Fruit fly (Drosophila melanogaster): ENCODE data around the gene CG17746.

Gene CG17746

DNA sequence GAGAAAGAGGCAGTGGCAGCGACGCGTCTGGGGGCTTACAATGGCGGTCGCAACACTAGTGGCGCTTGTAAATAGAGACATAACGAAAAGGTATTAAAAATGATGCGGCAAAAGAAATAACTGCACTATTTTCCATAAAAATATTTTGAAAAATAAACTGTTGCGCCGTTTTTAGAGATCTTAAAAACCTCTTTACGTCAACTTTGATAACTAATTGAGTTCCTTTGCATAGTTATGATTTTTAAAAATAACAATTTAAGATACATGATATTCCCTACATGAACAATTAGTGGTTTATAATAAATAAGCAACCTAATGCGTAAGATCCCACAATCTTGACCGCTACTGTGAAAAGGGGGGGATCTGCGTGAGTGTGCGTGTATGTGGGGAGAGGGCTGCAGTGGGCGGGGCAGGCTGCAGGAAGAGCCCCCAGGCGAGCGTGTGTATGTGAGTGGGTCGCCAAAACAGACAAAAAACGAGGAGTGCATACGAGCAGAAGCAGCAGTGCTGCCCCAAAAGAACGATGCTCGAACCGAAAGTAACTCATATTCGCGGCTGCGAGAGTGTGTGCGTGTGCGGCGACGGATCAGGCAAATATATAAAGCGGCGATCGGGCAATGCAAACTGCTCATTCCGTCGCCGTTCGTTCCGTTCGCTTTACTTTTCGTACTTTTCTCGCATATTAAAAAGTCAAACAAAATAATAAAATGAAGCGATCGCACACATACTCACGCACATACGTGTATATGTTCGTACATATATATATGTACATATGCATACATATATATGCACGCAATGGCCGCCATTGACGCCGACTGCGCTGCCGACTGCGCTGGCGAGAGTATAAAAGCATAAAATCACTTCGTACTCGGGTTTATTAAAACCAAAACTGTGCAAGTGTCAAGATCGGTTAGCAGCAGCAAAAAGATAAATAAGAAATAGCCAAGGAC lies 9.6 kb upstream of the CG17746 start (continued):
- no peak for TF ChIP-seq Optix (GFP tag; IDR thresholded peaks at IDR 0.05)
- no peak for TF ChIP-seq TFAM (GFP tag; optimal IDR thresholded peaks at IDR 0.05)
- TF ChIP-seq NC2α (GFP tag; optimal IDR thresholded peaks at IDR 0.05) = peak; percentile 2
- TF ChIP-seq Nf-YB (GFP tag; optimal IDR thresholded peaks at IDR 0.05) = peak; percentile 5
- TF ChIP-seq Lim3 (GFP tag; IDR thresholded peaks at IDR 0.05) = no peak
- TF ChIP-seq Deaf1 (tag; optimal IDR thresholded peaks at IDR 0.05) = no peak
- TF ChIP-seq CG3847 (GFP tag; IDR thresholded peaks at IDR 0.05) = no peak
- TF ChIP-seq Stat92E (GFP tag; optimal IDR thresholded peaks at IDR 0.05) = no peak
- no peak for TF ChIP-seq CG10654 (GFP tag; optimal IDR thresholded peaks at IDR 0.05)
- TF ChIP-seq CG2678 (tag; optimal IDR thresholded peaks at IDR 0.05) = peak; percentile 50
- 0 out of 2 replicates have a peak, but pooled peaks have one; percentile 22 for TF ChIP-seq CG1024 (GFP tag; IDR thresholded peaks at IDR 0.05)
- no peak for TF ChIP-seq CG13287 (GFP tag; IDR thresholded peaks at IDR 0.05; ENCODE audit: partially characterized antibody)
- no peak for TF ChIP-seq hth (optimal IDR thresholded peaks at IDR 0.05)
- no peak for TF ChIP-seq Gug (GFP tag; IDR thresholded peaks at IDR 0.05)
- peak; percentile 56 for TF ChIP-seq phol (tag; optimal IDR thresholded peaks at IDR 0.05)
- no peak for TF ChIP-seq cwo (GFP tag; optimal IDR thresholded peaks at IDR 0.05)
- peak; percentile 65 for TF ChIP-seq CG13424 (tag; optimal IDR thresholded peaks at IDR 0.05)
- no peak for TF ChIP-seq Dfd (GFP tag; optimal IDR thresholded peaks at IDR 0.05)
- TF ChIP-seq pfk (GFP tag; optimal IDR thresholded peaks at IDR 0.05) = no peak
- TF ChIP-seq CG10321 (GFP tag; IDR thresholded peaks at IDR 0.05) = no peak
- no peak for TF ChIP-seq CG31224 (GFP tag; IDR thresholded peaks at IDR 0.05)
- TF ChIP-seq h (optimal IDR thresholded peaks at IDR 0.05) = no peak
- TF ChIP-seq bbx (GFP tag; IDR thresholded peaks at IDR 0.05; ENCODE audit: partially characterized antibody) = no peak
- TF ChIP-seq CG12219 (GFP tag; optimal IDR thresholded peaks at IDR 0.05) = peak; percentile 38
- no peak for TF ChIP-seq slp2 (GFP tag; optimal IDR thresholded peaks at IDR 0.05)
- TF ChIP-seq CG15269 (tag; optimal IDR thresholded peaks at IDR 0.05) = peak; percentile 55
- no peak for TF ChIP-seq CG2199 (GFP tag; IDR thresholded peaks at IDR 0.05)
- no peak for TF ChIP-seq CG6683 (GFP tag; optimal IDR thresholded peaks at IDR 0.05)
- peak; percentile 33 for TF ChIP-seq CG16815 (GFP tag; optimal IDR thresholded peaks at IDR 0.05)
- TF ChIP-seq CG13296 (GFP tag; optimal IDR thresholded peaks at IDR 0.05) = no peak
- no peak for TF ChIP-seq ham (GFP tag; IDR thresholded peaks at IDR 0.05)
- no peak for TF ChIP-seq CG10274 (GFP tag; optimal IDR thresholded peaks at IDR 0.05)
- no peak for TF ChIP-seq vvl (GFP tag; IDR thresholded peaks at IDR 0.05)
- peak; percentile 13 for TF ChIP-seq Six4 (GFP tag; optimal IDR thresholded peaks at IDR 0.05)
- TF ChIP-seq Sox102F (GFP tag; optimal IDR thresholded peaks at IDR 0.05) = peak; percentile 68
- TF ChIP-seq fd64A (GFP tag; optimal IDR thresholded peaks at IDR 0.05) = no peak
- no peak for TF ChIP-seq Kr (GFP tag; optimal IDR thresholded peaks at IDR 0.05)
- no peak for TF ChIP-seq CG3995 (GFP tag; optimal IDR thresholded peaks at IDR 0.05)
- TF ChIP-seq CG18262 (tag; optimal IDR thresholded peaks at IDR 0.05) = peak; percentile 53
- TF ChIP-seq CG10565 (GFP tag; optimal IDR thresholded peaks at IDR 0.05) = no peak
- no peak for TF ChIP-seq danr (GFP tag; IDR thresholded peaks at IDR 0.05)
- no peak for TF ChIP-seq tup (GFP tag; optimal IDR thresholded peaks at IDR 0.05)
- 0 out of 2 replicates have a peak, but pooled peaks have one; percentile 21 for TF ChIP-seq dati (GFP tag; IDR thresholded peaks at IDR 0.05)
- TF ChIP-seq CG15011 (GFP tag; optimal IDR thresholded peaks at IDR 0.05) = no peak
- no peak for TF ChIP-seq vnd (GFP tag; IDR thresholded peaks at IDR 0.05; ENCODE audit: partially characterized antibody)
- no peak for TF ChIP-seq Aef1 (GFP tag; IDR thresholded peaks at IDR 0.05)
- no peak for TF ChIP-seq aop (GFP tag; IDR thresholded peaks at IDR 0.05)
- TF ChIP-seq CG5245 (GFP tag; optimal IDR thresholded peaks at IDR 0.05) = peak; percentile 9
- TF ChIP-seq CG7839 (tag; optimal IDR thresholded peaks at IDR 0.05) = peak; percentile 53

All from whole organism, embryonic.